Fruit fly (Drosophila melanogaster) Kc167 (cell line): Measurements from ENCODE around the gene Jhbp1.

Source experiments
- h ChIP-seq: fragments of >200 bp; optimal IDR thresholded peaks from 3 replicates; lab custom pipeline; 2018; ENCODE audit warnings: missing external identifiers
- psq ChIP-seq: fragments of >200 bp; optimal IDR thresholded peaks from 2 replicates; lab custom pipeline; 2017; ENCODE audit warnings: missing external identifiers

- TF ChIP-seq psq (no peak), h (lab: Kevin White, UChicago) (no peak)
These were observed 10.1 kb downstream of the Jhbp1 start for dm6 chr3R:4975315-4975777.
